Worm (Caenorhabditis elegans): Measurements from ENCODE around the gene clc-20.

The clc-20 gene

ce11 chrIII:916897-917296 is 44.5 kb downstream of the clc-20 start, which contains the start of gene idpp-13:
TSS of gene idpp-13 (minus strand) at chrIII:916997.
- TF ChIP-seq mdl-1 (tag; optimal IDR thresholded peaks at IDR 0.05): no peak
- TF ChIP-seq hlh-11 (tag; optimal IDR thresholded peaks at IDR 0.05): no peak
- TF ChIP-seq zfp-2 (tag; optimal IDR thresholded peaks at IDR 0.05): no peak
- no peak for TF ChIP-seq D1046.2 (GFP tag; IDR thresholded peaks at IDR 0.05)
- no peak for TF ChIP-seq lir-3 (tag; optimal IDR thresholded peaks at IDR 0.05)
- TF ChIP-seq tag-97 (GFP tag; IDR thresholded peaks at IDR 0.05): no peak
- TF ChIP-seq nhr-102 (tag; optimal IDR thresholded peaks at IDR 0.05): no peak
- TF ChIP-seq hif-1 (tag; optimal IDR thresholded peaks at IDR 0.05): no peak
- TF ChIP-seq pqm-1 (tag; optimal IDR thresholded peaks at IDR 0.05): no peak
- TF ChIP-seq arid-1 (GFP tag; conservative IDR thresholded peaks at IDR 0.05): no peak
- TF ChIP-seq lin-38 (GFP tag; IDR thresholded peaks at IDR 0.05): no peak
- TF ChIP-seq zag-1 (tag; optimal IDR thresholded peaks at IDR 0.05): no peak
- no peak for TF ChIP-seq snpc-1.2 (GFP tag; IDR thresholded peaks at IDR 0.05)
- no peak for TF ChIP-seq ZK337.2 (GFP tag; IDR thresholded peaks at IDR 0.05)

ce11 chrIII:919322-919721 is 46.9 kb downstream of the clc-20 start, which contains the start of gene F23H11.7:
TSS of gene F23H11.7 (minus strand) at chrIII:919422.
- TF ChIP-seq pqm-1 (tag; optimal IDR thresholded peaks at IDR 0.05): no peak
- no peak for TF ChIP-seq spr-1 (tag; optimal IDR thresholded peaks at IDR 0.05)
- TF ChIP-seq aha-1 (tag): peak; percentile 2

All from whole organism, L4 larva.